Fruit fly (Drosophila melanogaster) S2 (cell line): ENCODE measurements around the gene trbd.

Experiments used
- CG8478 ChIP-seq: fragments of >200 bp; optimal IDR thresholded peaks from 2 replicates; lab custom pipeline; 2018
- CTCF ChIP-seq, 2 experiments: fragments of >200 bp; optimal IDR thresholded peaks; 2 replicates each; lab custom pipeline; 2018

DNA sequence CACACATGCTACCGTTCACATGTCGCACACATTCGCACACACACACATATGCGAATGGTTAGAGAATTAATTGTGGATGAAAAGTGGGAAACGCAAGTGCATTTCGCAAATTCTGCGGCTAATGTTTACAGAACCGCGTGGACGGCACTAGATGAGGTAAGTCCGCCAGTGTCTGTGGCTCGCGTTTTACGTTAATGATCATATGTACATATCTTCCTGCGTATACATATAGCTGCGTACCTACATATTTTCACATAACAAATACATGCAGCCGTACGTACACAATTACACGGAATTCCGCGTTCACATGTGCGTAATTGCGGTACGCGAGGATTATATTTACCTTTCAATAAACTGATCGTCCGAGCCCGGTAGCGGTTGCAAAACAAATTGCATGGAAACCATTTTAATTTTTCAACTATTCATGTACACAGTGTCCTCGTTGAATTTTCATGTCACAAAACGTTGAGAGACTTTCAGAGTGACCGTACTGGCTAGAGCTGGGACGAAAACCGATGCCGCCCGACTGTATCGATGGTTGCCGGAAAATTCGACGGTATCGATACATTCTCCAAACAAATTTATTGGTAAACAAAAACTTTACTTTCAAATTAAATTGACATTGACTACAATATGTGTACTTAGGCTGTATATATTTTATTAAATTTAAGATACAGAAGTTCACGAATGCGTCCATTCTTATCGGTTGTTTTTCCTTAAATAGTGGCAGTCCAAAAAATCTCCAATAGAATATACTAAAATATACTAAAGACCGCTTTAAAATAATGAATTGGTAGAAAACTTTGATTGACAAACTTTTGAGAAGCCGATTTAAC lies 14.5 kb upstream of the trbd start, which contains the start of gene hyd:
- TF ChIP-seq CTCF (optimal IDR thresholded peaks at IDR 0.05; lab: Kevin White, UChicago) (no peak), CG8478 (lab: Kevin White, UChicago) (no peak)
